Worm (Caenorhabditis elegans): ENCODE data around the gene M02E1.4.

- no peak for TF ChIP-seq fax-1 (tag; optimal IDR thresholded peaks at IDR 0.05)
- TF ChIP-seq hlh-6 (tag; optimal IDR thresholded peaks at IDR 0.05) = no peak
- TF ChIP-seq pha-4 (tag; optimal IDR thresholded peaks at IDR 0.05) = no peak
- TF ChIP-seq K02D7.2 (tag; optimal IDR thresholded peaks at IDR 0.05) = no peak
- TF ChIP-seq pqm-1 (tag; optimal IDR thresholded peaks at IDR 0.05) = no peak
- no peak for TF ChIP-seq nhr-11 (tag; optimal IDR thresholded peaks at IDR 0.05)
- TF ChIP-seq C38D4.7 (GFP tag; optimal IDR thresholded peaks at IDR 0.05) = no peak
- TF ChIP-seq nhr-232 (tag; optimal IDR thresholded peaks at IDR 0.05) = no peak
- TF ChIP-seq sox-4 (tag; optimal IDR thresholded peaks at IDR 0.05) = no peak
- no peak for TF ChIP-seq nfya-1 (tag; optimal IDR thresholded peaks at IDR 0.05)
- no peak for TF ChIP-seq eyg-1 (tag; optimal IDR thresholded peaks at IDR 0.05)
- TF ChIP-seq ceh-22 (tag; optimal IDR thresholded peaks at IDR 0.05) = no peak
Observed at ce11 chrX:328736-329135, 15.7 kb downstream of the M02E1.4 start.
